Fruit fly (Drosophila melanogaster): ENCODE data around the gene Ada2b.

DNA sequence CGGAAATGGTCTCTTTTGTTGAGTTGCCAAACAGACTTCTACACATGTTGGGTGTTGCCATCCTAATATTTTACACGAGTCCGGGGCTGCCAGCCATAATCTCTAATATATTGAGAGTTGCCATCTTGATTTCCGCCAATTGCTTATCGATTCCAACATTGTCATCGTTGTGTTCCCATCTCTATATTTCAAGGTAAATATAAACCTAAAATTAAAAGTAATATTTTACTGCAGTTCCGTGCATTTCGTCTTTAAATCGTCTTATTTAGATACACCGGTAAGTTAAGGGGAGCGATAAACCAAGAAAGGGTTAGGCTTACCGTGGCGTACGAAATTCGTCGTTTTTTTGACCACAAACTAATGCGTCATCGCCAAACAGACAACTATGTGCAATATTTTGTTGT is 6.9 kb downstream of the Ada2b start, which contains the start of gene PolI:
- TF ChIP-seq Nf-YC (tag; optimal IDR thresholded peaks at IDR 0.05) (peak; percentile 37), bab2 (GFP tag; optimal IDR thresholded peaks at IDR 0.05) (no peak), CG17359 (tag; optimal IDR thresholded peaks at IDR 0.05) (no peak), CG10565 (GFP tag; optimal IDR thresholded peaks at IDR 0.05) (no peak), CG14014 (GFP tag; IDR thresholded peaks at IDR 0.05) (no peak), onecut (GFP tag; IDR thresholded peaks at IDR 0.05) (no peak), Sin3A (optimal IDR thresholded peaks at IDR 0.05) (peak; percentile 13)

Measured in whole organism, embryonic.